Worm (Caenorhabditis elegans) whole organism, late embryonic: ENCODE results near the gene W01A11.7.

ENCODE experiments used
- C08G9.2 ChIP-seq: sonication (generic microtip); optimal IDR thresholded peaks from 2 replicates; lab custom pipeline; 2016; ENCODE audit warnings: mild to moderate bottlenecking, missing genetic modification characterization, moderate library complexity, missing compliant biosample characterization
- C38D4.7 ChIP-seq: fragments of 200-800 bp; sonication (Bioruptor generic); optimal IDR thresholded peaks from 2 replicates; lab custom pipeline; 2018; ENCODE audit warnings: mild to moderate bottlenecking, missing genetic modification characterization, moderate library complexity, missing compliant biosample characterization
- F13H6.1 ChIP-seq: sonication (generic microtip); optimal IDR thresholded peaks from 2 replicates; lab custom pipeline; 2016; ENCODE audit warnings: missing genetic modification characterization, missing compliant biosample characterization
- K02D7.2 ChIP-seq: sonication (generic microtip); optimal IDR thresholded peaks from 2 replicates; lab custom pipeline; 2017; ENCODE audit warnings: mild to moderate bottlenecking, missing genetic modification characterization, missing compliant biosample characterization
- ahr-1 ChIP-seq: sonication (generic microtip); optimal IDR thresholded peaks from 2 replicates; lab custom pipeline; 2016; ENCODE audit warnings: missing genetic modification characterization, missing compliant biosample characterization
- ceh-14 ChIP-seq: sonication (generic microtip); optimal IDR thresholded peaks from 2 replicates; lab custom pipeline; 2016; ENCODE audit warnings: missing genotype, missing genetic modification characterization, missing compliant biosample characterization
- ceh-19 ChIP-seq: fragments of 200-800 bp; sonication (Bioruptor generic); optimal IDR thresholded peaks from 2 replicates; lab custom pipeline; 2018; ENCODE audit warnings: mild to moderate bottlenecking, missing genetic modification characterization, missing compliant biosample characterization
- ceh-2 ChIP-seq: sonication (generic microtip); optimal IDR thresholded peaks from 2 replicates; lab custom pipeline; 2016; ENCODE audit warnings: missing genotype, missing genetic modification characterization, missing compliant biosample characterization
- ceh-24 ChIP-seq: sonication (generic microtip); optimal IDR thresholded peaks from 2 replicates; lab custom pipeline; 2016; ENCODE audit warnings: mild to moderate bottlenecking, missing genetic modification characterization, missing compliant biosample characterization
- ceh-30 ChIP-seq: fragments of 150-350 bp; optimal IDR thresholded peaks from 2 replicates; lab custom pipeline; 2014; ENCODE audit warnings: missing biosample characterization, missing genetic modification characterization
- ceh-31 ChIP-seq: sonication (generic microtip); optimal IDR thresholded peaks from 2 replicates; lab custom pipeline; 2016; ENCODE audit warnings: missing genetic modification characterization, missing compliant biosample characterization
- ceh-45 ChIP-seq: fragments of 200-800 bp; sonication (Bioruptor generic); IDR thresholded peaks from 2 replicates; pipeline ENCODE4 v1.3.6; 2022; ENCODE audit warnings: missing genetic modification reagents, missing genetic modification characterization, missing compliant biosample characterization
- ceh-48 ChIP-seq: sonication (generic microtip); optimal IDR thresholded peaks from 2 replicates; lab custom pipeline; 2016; ENCODE audit warnings: missing genetic modification characterization, inconsistent platforms, missing compliant biosample characterization
- ceh-6 ChIP-seq: fragments of 200-800 bp; sonication (Bioruptor generic); optimal IDR thresholded peaks from 2 replicates; lab custom pipeline; 2018; ENCODE audit warnings: mild to moderate bottlenecking, missing genetic modification characterization, missing compliant biosample characterization
- ceh-9 ChIP-seq: sonication (generic microtip); optimal IDR thresholded peaks from 2 replicates; lab custom pipeline; 2016; ENCODE audit warnings: mild to moderate bottlenecking, missing genetic modification characterization, inconsistent platforms, missing compliant biosample characterization
- che-1 ChIP-seq: sonication (generic microtip); optimal IDR thresholded peaks from 2 replicates; lab custom pipeline; 2016; ENCODE audit warnings: mild to moderate bottlenecking, missing genetic modification characterization, missing compliant biosample characterization
- dmd-4 ChIP-seq: sonication (generic microtip); optimal IDR thresholded peaks from 2 replicates; lab custom pipeline; 2016; ENCODE audit warnings: borderline replicate concordance, missing genetic modification characterization, missing compliant biosample characterization
- dve-1 ChIP-seq: sonication (generic microtip); optimal IDR thresholded peaks from 2 replicates; lab custom pipeline; 2017; ENCODE audit warnings: antibody characterized with exemption, mild to moderate bottlenecking, missing genetic modification characterization, missing compliant biosample characterization
- elt-2 ChIP-seq: sonication (generic microtip); optimal IDR thresholded peaks from 2 replicates; lab custom pipeline; 2016; ENCODE audit warnings: missing genetic modification reagents, missing genetic modification characterization, missing compliant biosample characterization
- ets-4 ChIP-seq: sonication (generic microtip); optimal IDR thresholded peaks from 2 replicates; lab custom pipeline; 2016; ENCODE audit warnings: missing genetic modification characterization, missing compliant biosample characterization
- fax-1 ChIP-seq: sonication (generic microtip); optimal IDR thresholded peaks from 2 replicates; lab custom pipeline; 2016; ENCODE audit warnings: missing genotype, missing genetic modification characterization, missing compliant biosample characterization
- fkh-6 ChIP-seq: sonication (generic microtip); optimal IDR thresholded peaks from 2 replicates; lab custom pipeline; 2016; ENCODE audit warnings: missing genetic modification characterization, missing compliant biosample characterization
- hlh-8 ChIP-seq: sonication (generic microtip); optimal IDR thresholded peaks from 2 replicates; lab custom pipeline; 2016; ENCODE audit warnings: missing genotype, missing genetic modification characterization, missing compliant biosample characterization
- nhr-232 ChIP-seq: sonication (generic microtip); optimal IDR thresholded peaks from 2 replicates; lab custom pipeline; 2016; ENCODE audit warnings: missing genetic modification characterization, missing compliant biosample characterization
- npax-4 ChIP-seq: sonication (generic microtip); optimal IDR thresholded peaks from 2 replicates; lab custom pipeline; 2016; ENCODE audit warnings: missing genetic modification characterization, missing compliant biosample characterization
- pag-3 ChIP-seq: sonication (generic microtip); optimal IDR thresholded peaks from 2 replicates; lab custom pipeline; 2016; ENCODE audit warnings: missing compliant biosample characterization, missing genetic modification characterization, borderline replicate concordance
- pat-9 ChIP-seq: fragments of 200-800 bp; sonication (Bioruptor generic); optimal IDR thresholded peaks from 2 replicates; lab custom pipeline; 2018; ENCODE audit warnings: mild to moderate bottlenecking, missing genetic modification characterization, moderate library complexity, missing compliant biosample characterization
- pax-1 ChIP-seq: fragments of 150-350 bp; optimal IDR thresholded peaks from 2 replicates; lab custom pipeline; 2014; ENCODE audit warnings: missing biosample characterization, missing genetic modification characterization
- pros-1 ChIP-seq: fragments of 150-350 bp; optimal IDR thresholded peaks from 2 replicates; lab custom pipeline; 2014; ENCODE audit warnings: missing biosample characterization, missing genetic modification reagents, missing genetic modification characterization
- rnt-1 ChIP-seq: sonication (generic microtip); optimal IDR thresholded peaks from 2 replicates; lab custom pipeline; 2016; ENCODE audit warnings: missing genetic modification characterization, missing compliant biosample characterization
- sox-2 ChIP-seq: fragments of 200-800 bp; sonication (Bioruptor generic); IDR thresholded peaks from 2 replicates; pipeline ENCODE4 v1.3.6; 2022; ENCODE audit warnings: missing genetic modification reagents, missing genetic modification characterization, missing compliant biosample characterization
- sox-4 ChIP-seq: sonication (generic microtip); optimal IDR thresholded peaks from 2 replicates; lab custom pipeline; 2017; ENCODE audit warnings: mild to moderate bottlenecking, missing genetic modification characterization, inconsistent platforms, missing compliant biosample characterization
- tbx-7 ChIP-seq: sonication (generic microtip); optimal IDR thresholded peaks from 2 replicates; lab custom pipeline; 2016; ENCODE audit warnings: missing genotype, missing genetic modification characterization, missing compliant biosample characterization
- ttx-3 ChIP-seq: sonication (generic microtip); optimal IDR thresholded peaks from 2 replicates; lab custom pipeline; 2016; ENCODE audit warnings: missing genetic modification reagents, missing genetic modification characterization, missing compliant biosample characterization
- unc-3 ChIP-seq, 2 experiments: fragments of 200-800 bp in 1 of 2; sonication (Bioruptor generic) in 1 of 2; sonication (generic microtip) in 1 of 2; conservative IDR thresholded peaks in 1 of 2; optimal IDR thresholded peaks in 1 of 2; 2 replicates each; pipeline versions ENCODE4 v1.3.6 to Lab custom; 2016 to 2022; ENCODE audit warnings: missing compliant biosample characterization in 2 of 2, missing genetic modification characterization in 2 of 2, missing genetic modification reagents in 1 of 2
- unc-42 ChIP-seq: sonication (generic microtip); optimal IDR thresholded peaks from 2 replicates; lab custom pipeline; 2016; ENCODE audit warnings: missing genotype, missing genetic modification characterization, missing compliant biosample characterization
- unc-55 ChIP-seq: sonication (generic microtip); optimal IDR thresholded peaks from 2 replicates; lab custom pipeline; 2017; ENCODE audit warnings: missing biosample characterization, missing genetic modification reagents, missing genetic modification characterization
- zip-5 ChIP-seq: sonication (generic microtip); optimal IDR thresholded peaks from 2 replicates; lab custom pipeline; 2016; ENCODE audit warnings: missing genetic modification characterization, missing compliant biosample characterization

W01A11.7 gene

ce11 chrV:6498441-6498840 is 6.7 kb downstream of the W01A11.7 start:
- TF ChIP-seq ets-4 (tag; lab: Kevin White, UChicago) (no peak), ceh-6 (no peak), fkh-6 (tag; lab: Kevin White, UChicago) (no peak), dmd-4 (tag; lab: Kevin White, UChicago) (no peak), ceh-24 (tag; lab: Kevin White, UChicago) (no peak), ceh-14 (tag; lab: Kevin White, UChicago) (no peak), zip-5 (tag; lab: Kevin White, UChicago) (no peak), tbx-7 (tag; lab: Kevin White, UChicago) (no peak), pros-1 (no peak), ceh-31 (tag; lab: Kevin White, UChicago) (no peak), rnt-1 (tag; lab: Kevin White, UChicago) (no peak), nhr-232 (tag; lab: Kevin White, UChicago) (no peak), unc-42 (tag; lab: Kevin White, UChicago) (no peak), elt-2 (tag; lab: Kevin White, UChicago) (no peak), unc-3 (GFP tag; conservative IDR thresholded peaks at IDR 0.05; lab: Robert Waterston, UW) (no peak), unc-3 (tag; optimal IDR thresholded peaks at IDR 0.05; lab: Kevin White, UChicago) (no peak), pax-1 (tag; lab: Kevin White, UChicago) (no peak), sox-2 (GFP tag; lab: Robert Waterston, UW) (no peak), hlh-8 (tag; lab: Kevin White, UChicago) (no peak)

- TF ChIP-seq che-1 (tag; lab: Kevin White, UChicago), result no peak
- TF ChIP-seq fax-1 (tag; lab: Kevin White, UChicago), result no peak
- TF ChIP-seq ceh-6, result no peak
- TF ChIP-seq F13H6.1, result no peak
- TF ChIP-seq ceh-2 (tag; lab: Kevin White, UChicago), result no peak
- no peak for TF ChIP-seq ceh-30 (tag; lab: Kevin White, UChicago)
- TF ChIP-seq npax-4 (tag; lab: Kevin White, UChicago), result no peak
- no peak for TF ChIP-seq C08G9.2 (tag; lab: Kevin White, UChicago)
- no peak for TF ChIP-seq elt-2 (tag; lab: Kevin White, UChicago)
- TF ChIP-seq ceh-19 (GFP tag; lab: Kevin White, UChicago), result no peak
- no peak for TF ChIP-seq ceh-48 (tag; lab: Kevin White, UChicago)
- no peak for TF ChIP-seq ceh-45
- no peak for TF ChIP-seq ceh-9 (tag; lab: Kevin White, UChicago)
Measured at ce11 chrV:6496611-6497158, 8.5 kb downstream of the W01A11.7 start, which contains the start of gene dgtr-1. TSS of gene dgtr-1 (plus strand) at chrV:6497108.

- TF ChIP-seq dve-1 (tag; lab: Kevin White, UChicago) (no peak), sox-4 (no peak), pat-9 (no peak), tbx-7 (tag; lab: Kevin White, UChicago) (no peak), ceh-45 (no peak), K02D7.2 (tag; lab: Kevin White, UChicago) (no peak), ahr-1 (tag; lab: Kevin White, UChicago) (no peak), pag-3 (tag; lab: Kevin White, UChicago) (no peak), C38D4.7 (GFP tag; lab: Kevin White, UChicago) (no peak), fax-1 (tag; lab: Kevin White, UChicago) (no peak), dmd-4 (tag; lab: Kevin White, UChicago) (no peak), ttx-3 (tag; lab: Kevin White, UChicago) (no peak), unc-55 (GFP tag; lab: Kevin White, UChicago) (no peak), F13H6.1 (no peak)
Measured at ce11 chrV:6495353-6495752, 9.8 kb downstream of the W01A11.7 start.
